Fruit fly (Drosophila melanogaster): ENCODE data around the gene CG9396.
A peak's percentile ranks its signal among the peaks of the same experiment; 100 is the strongest.

The CG9396 gene

DNA sequence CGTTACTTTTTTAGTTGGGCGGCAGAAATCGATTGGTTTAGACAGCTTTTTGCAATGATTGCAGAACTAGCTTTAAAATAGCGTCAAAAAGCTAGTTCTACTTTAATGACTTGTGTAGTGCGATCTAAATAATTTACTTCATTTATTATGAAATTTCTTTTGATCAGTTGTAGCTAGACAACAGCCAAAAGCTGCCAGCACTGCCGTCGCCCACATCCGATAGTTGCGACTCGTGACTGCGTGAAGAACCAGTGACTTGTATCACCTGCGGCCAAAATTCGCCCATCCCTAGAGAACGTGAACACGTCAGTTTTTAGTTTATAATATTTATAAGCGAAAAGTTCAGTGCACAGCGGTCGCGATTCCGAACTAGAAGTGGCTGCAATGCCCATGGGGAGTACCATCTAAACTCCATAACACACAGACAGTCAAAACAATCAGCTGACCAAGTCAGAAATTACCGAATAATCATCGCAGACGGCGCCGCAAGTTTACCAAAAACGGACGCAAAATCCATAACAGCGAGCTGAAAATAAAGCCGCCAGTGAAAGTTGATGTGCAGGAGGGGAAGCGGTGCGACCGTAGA lies 15.3 kb upstream of the CG9396 start, which contains the start of gene P58IPK:
Gene P58IPK, plus strand, starts transcription at position 280 of the 586 bp plus-strand sequence.
- TF ChIP-seq CG5245 (GFP tag; optimal IDR thresholded peaks at IDR 0.05) (peak; percentile 30), fd102C (GFP tag; optimal IDR thresholded peaks at IDR 0.05) (no peak), CG2678 (tag; optimal IDR thresholded peaks at IDR 0.05) (no peak), cg (GFP tag; optimal IDR thresholded peaks at IDR 0.05) (no peak), CG10267 (tag; optimal IDR thresholded peaks at IDR 0.05) (peak; percentile 68), CG7271 (tag; optimal IDR thresholded peaks at IDR 0.05) (no peak), hth (optimal IDR thresholded peaks at IDR 0.05) (no peak), onecut (GFP tag; IDR thresholded peaks at IDR 0.05) (no peak), CG9797 (GFP tag; optimal IDR thresholded peaks at IDR 0.05) (peak; percentile 49), eyg (GFP tag; optimal IDR thresholded peaks at IDR 0.05) (peak; percentile 42), Optix (GFP tag; IDR thresholded peaks at IDR 0.05) (peak; percentile 65; the same call in 2 of the 3 replicates), Sox102F (GFP tag; optimal IDR thresholded peaks at IDR 0.05) (no peak), unpg (GFP tag; optimal IDR thresholded peaks at IDR 0.05) (peak; percentile 14), CG10209 (GFP tag; optimal IDR thresholded peaks at IDR 0.05) (peak; percentile 32), Side (GFP tag; optimal IDR thresholded peaks at IDR 0.05) (peak; percentile 45), HLH54F (GFP tag; optimal IDR thresholded peaks at IDR 0.05) (peak; percentile 81), Awh (GFP tag; IDR thresholded peaks at IDR 0.05) (no peak), nerfin-1 (tag; optimal IDR thresholded peaks at IDR 0.05) (peak; percentile 11), CG13424 (tag; optimal IDR thresholded peaks at IDR 0.05) (peak; percentile 62), CG31388 (GFP tag; optimal IDR thresholded peaks at IDR 0.05) (no peak), ab (GFP tag; optimal IDR thresholded peaks at IDR 0.05) (no peak), CG14667 (GFP tag; IDR thresholded peaks at IDR 0.05) (peak; percentile 56), HLH4C (GFP tag; IDR thresholded peaks at IDR 0.05; ENCODE audit: partially characterized antibody) (peak; percentile 89), CG15073 (GFP tag; optimal IDR thresholded peaks at IDR 0.05) (no peak), CG14441 (GFP tag; IDR thresholded peaks at IDR 0.05) (peak; percentile 77), ap (GFP tag; IDR thresholded peaks at IDR 0.05) (0 out of 2 replicates have a peak, but pooled peaks have one; percentile 9), run (tag; optimal IDR thresholded peaks at IDR 0.05) (no peak), CG9727 (GFP tag; optimal IDR thresholded peaks at IDR 0.05) (peak; percentile 48), prd (optimal IDR thresholded peaks at IDR 0.05) (no peak), prd (GFP tag; IDR thresholded peaks at IDR 0.05) (peak; percentile 73), CrebB (tag; optimal IDR thresholded peaks at IDR 0.05) (peak; percentile 42), CG8478 (optimal IDR thresholded peaks at IDR 0.05) (no peak), CG4820 (GFP tag; optimal IDR thresholded peaks at IDR 0.05) (peak; percentile 43), fd96Cb (tag; optimal IDR thresholded peaks at IDR 0.05) (peak; percentile 9), Xbp1 (GFP tag; optimal IDR thresholded peaks at IDR 0.05) (peak; percentile 98), CG17829 (tag; optimal IDR thresholded peaks at IDR 0.05) (peak; percentile 64), dmrt99B (tag; optimal IDR thresholded peaks at IDR 0.05) (no peak), shn (GFP tag; optimal IDR thresholded peaks at IDR 0.05) (peak; percentile 80), CG14014 (GFP tag; IDR thresholded peaks at IDR 0.05) (peak; percentile 56), chm (GFP tag; IDR thresholded peaks at IDR 0.05) (no peak; the same call in 1 of the 2 replicates), unc-4 (GFP tag; IDR thresholded peaks at IDR 0.05; ENCODE audit: partially characterized antibody) (peak; percentile 91), CG15514 (GFP tag; optimal IDR thresholded peaks at IDR 0.05) (peak; percentile 98), hb (GFP tag; IDR thresholded peaks at IDR 0.05; ENCODE audit: partially characterized antibody) (peak; percentile 90), CG7372 (GFP tag; IDR thresholded peaks at IDR 0.05) (peak; percentile 71), Deaf1 (tag; optimal IDR thresholded peaks at IDR 0.05) (no peak), CG1602 (GFP tag; optimal IDR thresholded peaks at IDR 0.05) (peak; percentile 44), Hey (tag; optimal IDR thresholded peaks at IDR 0.05) (no peak), dmrt11E (tag; optimal IDR thresholded peaks at IDR 0.05) (peak; percentile 41), CG16815 (GFP tag; optimal IDR thresholded peaks at IDR 0.05) (peak; percentile 22), B-H1 (GFP tag; IDR thresholded peaks at IDR 0.05) (no peak), ERR (GFP tag; optimal IDR thresholded peaks at IDR 0.05) (peak; percentile 61)

All from whole organism, embryonic.